Worm (Caenorhabditis elegans) whole organism, young adult: ENCODE data around the gene col-187.

ENCODE experiments used
- B0035.1 ChIP-seq: sonication (generic microtip); optimal IDR thresholded peaks from 2 replicates; lab custom pipeline; 2016; ENCODE audit warnings: missing genetic modification characterization, mild to moderate bottlenecking, missing compliant biosample characterization, missing genotype, missing genetic modification reagents
- F57C9.4 ChIP-seq: sonication (generic microtip); optimal IDR thresholded peaks from 2 replicates; lab custom pipeline; 2017; ENCODE audit warnings: mild to moderate bottlenecking, missing genetic modification characterization, missing compliant biosample characterization
- K12H6.12 ChIP-seq: fragments of 200-800 bp; sonication (Bioruptor generic); optimal IDR thresholded peaks from 2 replicates; lab custom pipeline; 2018; ENCODE audit warnings: mild to moderate bottlenecking, missing genetic modification characterization, missing compliant biosample characterization
- Y56A3A.18 ChIP-seq: fragments of 200-800 bp; sonication (Bioruptor generic); IDR thresholded peaks from 2 replicates; pipeline ENCODE4 v1.3.6; 2022; ENCODE audit warnings: missing genetic modification reagents, missing genetic modification characterization, missing compliant biosample characterization
- ama-1 ChIP-seq, 3 experiments: fragments of 150-350 bp in 1 of 3; sonication (generic microtip) in 2 of 3; optimal IDR thresholded peaks; 2 replicates each; lab custom pipeline; 2014 to 2018; ENCODE audit warnings: missing biosample characterization in 2 of 3, missing genetic modification characterization in 2 of 3, missing genetic modification reagents in 2 of 3
- aptf-2 ChIP-seq: fragments of 200-800 bp; sonication (Bioruptor generic); conservative IDR thresholded peaks from 2 replicates; pipeline ENCODE4 v1.3.6; 2022; ENCODE audit warnings: missing genetic modification reagents, missing genetic modification characterization, missing compliant biosample characterization
- atf-7 ChIP-seq: sonication (generic microtip); optimal IDR thresholded peaks from 2 replicates; lab custom pipeline; 2017; ENCODE audit warnings: mild to moderate bottlenecking, missing genetic modification characterization, missing compliant biosample characterization
- athp-1 ChIP-seq: sonication (generic microtip); optimal IDR thresholded peaks from 2 replicates; lab custom pipeline; 2017; ENCODE audit warnings: mild to moderate bottlenecking, missing genetic modification characterization, missing compliant biosample characterization
- ccch-3 ChIP-seq: fragments of 200-800 bp; sonication (Bioruptor generic); optimal IDR thresholded peaks from 2 replicates; lab custom pipeline; 2018; ENCODE audit warnings: mild to moderate bottlenecking, missing genetic modification characterization, missing compliant biosample characterization
- ceh-100 ChIP-seq: fragments of 200-800 bp; sonication (Bioruptor generic); IDR thresholded peaks from 2 replicates; pipeline ENCODE4 v1.3.6; 2022; ENCODE audit warnings: missing genetic modification reagents, missing genetic modification characterization, missing compliant biosample characterization
- ceh-27 ChIP-seq: fragments of 200-800 bp; sonication (Bioruptor generic); optimal IDR thresholded peaks from 2 replicates; lab custom pipeline; 2018; ENCODE audit warnings: mild to moderate bottlenecking, missing genetic modification characterization, moderate library complexity, missing compliant biosample characterization
- ceh-40 ChIP-seq: fragments of 200-800 bp; sonication (Bioruptor generic); IDR thresholded peaks from 2 replicates; pipeline ENCODE4 v1.3.6; 2022; ENCODE audit warnings: missing genetic modification characterization, missing compliant biosample characterization
- ceh-79 ChIP-seq: sonication (generic microtip); optimal IDR thresholded peaks from 2 replicates; lab custom pipeline; 2017; ENCODE audit warnings: mild to moderate bottlenecking, missing genetic modification characterization, missing compliant biosample characterization
- dox-1 ChIP-seq: fragments of 200-800 bp; sonication (Bioruptor generic); IDR thresholded peaks from 2 replicates; pipeline ENCODE4 v1.3.6; 2022; ENCODE audit warnings: missing genetic modification reagents, missing genetic modification characterization, missing compliant biosample characterization
- dpff-1 ChIP-seq: sonication (generic microtip); optimal IDR thresholded peaks from 2 replicates; lab custom pipeline; 2017; ENCODE audit warnings: mild to moderate bottlenecking, missing genetic modification characterization, missing compliant biosample characterization
- dpl-1 ChIP-seq: fragments of 150-350 bp; optimal IDR thresholded peaks from 2 replicates; lab custom pipeline; 2014; ENCODE audit warnings: missing biosample characterization, missing genetic modification reagents, missing genetic modification characterization
- egl-18 ChIP-seq: fragments of 200-800 bp; sonication (Bioruptor generic); IDR thresholded peaks from 2 replicates; pipeline ENCODE4 v1.3.6; 2022; ENCODE audit warnings: missing genetic modification reagents, missing genetic modification characterization, missing compliant biosample characterization
- ekl-4 ChIP-seq: fragments of 200-800 bp; sonication (Bioruptor generic); IDR thresholded peaks from 2 replicates; pipeline ENCODE4 v1.3.6; 2022; ENCODE audit warnings: missing genetic modification reagents, missing genetic modification characterization, missing compliant biosample characterization
- hlh-12 ChIP-seq: sonication (generic microtip); optimal IDR thresholded peaks from 2 replicates; lab custom pipeline; 2016; ENCODE audit warnings: missing genetic modification characterization, missing compliant biosample characterization
- hmg-1.2 ChIP-seq: fragments of 200-800 bp; sonication (Bioruptor generic); IDR thresholded peaks from 2 replicates; pipeline ENCODE4 v1.3.6; 2022; ENCODE audit warnings: missing genetic modification reagents, missing genetic modification characterization, missing compliant biosample characterization
- hmg-20 ChIP-seq: fragments of 200-800 bp; sonication (Bioruptor generic); IDR thresholded peaks from 2 replicates; pipeline ENCODE4 v1.3.6; 2022; ENCODE audit warnings: missing genetic modification reagents, missing genetic modification characterization, missing compliant biosample characterization
- lag-1 ChIP-seq: fragments of 200-800 bp; sonication (Bioruptor generic); IDR thresholded peaks from 2 replicates; pipeline ENCODE4 v1.3.6; 2022; ENCODE audit warnings: missing genetic modification reagents, missing genetic modification characterization, missing compliant biosample characterization
- lir-1 ChIP-seq: fragments of 200-800 bp; sonication (Bioruptor generic); conservative IDR thresholded peaks from 2 replicates; pipeline ENCODE4 v1.3.6; 2022; ENCODE audit warnings: missing genetic modification reagents, missing genetic modification characterization, missing compliant biosample characterization
- lsy-27 ChIP-seq: sonication (generic microtip); optimal IDR thresholded peaks from 2 replicates; lab custom pipeline; 2017; ENCODE audit warnings: missing genetic modification characterization, mild to moderate bottlenecking, missing compliant biosample characterization, antibody characterized with exemption, missing genotype, borderline replicate concordance; ENCODE audit not compliant: insufficient read depth
- madf-6 ChIP-seq: fragments of 200-800 bp; sonication (Bioruptor generic); IDR thresholded peaks from 2 replicates; pipeline ENCODE4 v1.3.6; 2022; ENCODE audit warnings: missing genetic modification reagents, missing genetic modification characterization, missing compliant biosample characterization
- nfya-1 ChIP-seq: sonication (generic microtip); optimal IDR thresholded peaks from 2 replicates; lab custom pipeline; 2017; ENCODE audit warnings: antibody characterized with exemption, missing compliant biosample characterization, missing genetic modification characterization, borderline replicate concordance; ENCODE audit not compliant: insufficient read depth
- nhr-179 ChIP-seq: sonication (generic microtip); optimal IDR thresholded peaks from 2 replicates; lab custom pipeline; 2016; ENCODE audit warnings: mild to moderate bottlenecking, missing genetic modification characterization, missing compliant biosample characterization
- nhr-80 ChIP-seq: sonication (generic microtip); optimal IDR thresholded peaks from 2 replicates; lab custom pipeline; 2016; ENCODE audit warnings: missing genetic modification characterization, missing compliant biosample characterization
- snpc-4 ChIP-seq, 5 experiments: fragments of 150-350 bp in 1 of 5; sonication (generic microtip) in 4 of 5; optimal IDR thresholded peaks; 2 replicates each; lab custom pipeline; 2014 to 2018; ENCODE audit warnings: missing genetic modification characterization in 5 of 5, missing biosample characterization in 3 of 5, antibody characterized with exemption in 2 of 5, mild to moderate bottlenecking in 2 of 5, missing compliant biosample characterization in 2 of 5, missing genotype in 2 of 5, moderate library complexity in 2 of 5, missing genetic modification reagents in 1 of 5
- sptf-2 ChIP-seq: fragments of 200-800 bp; sonication (Bioruptor generic); optimal IDR thresholded peaks from 2 replicates; lab custom pipeline; 2018; ENCODE audit warnings: mild to moderate bottlenecking, missing genetic modification characterization, missing compliant biosample characterization
- tbp1 ChIP-seq: fragments of 200-800 bp; sonication (Bioruptor generic); optimal IDR thresholded peaks from 2 replicates; lab custom pipeline; 2018; ENCODE audit warnings: mild to moderate bottlenecking, missing genetic modification characterization, missing compliant biosample characterization
- xnd-1 ChIP-seq: sonication (generic microtip); optimal IDR thresholded peaks from 2 replicates; lab custom pipeline; 2016; ENCODE audit warnings: missing genotype, missing genetic modification reagents, missing genetic modification characterization, missing compliant biosample characterization
- ztf-22 ChIP-seq: fragments of 200-800 bp; sonication (Bioruptor generic); optimal IDR thresholded peaks from 2 replicates; lab custom pipeline; 2018; ENCODE audit warnings: mild to moderate bottlenecking, missing genetic modification characterization, moderate library complexity, missing compliant biosample characterization
- ztf-28 ChIP-seq: fragments of 200-800 bp; sonication (Bioruptor generic); IDR thresholded peaks from 2 replicates; pipeline ENCODE4 v1.3.6; 2022; ENCODE audit warnings: missing genetic modification reagents, missing genetic modification characterization, missing compliant biosample characterization
- ztf-6 ChIP-seq: fragments of 200-800 bp; sonication (Bioruptor generic); IDR thresholded peaks from 2 replicates; pipeline ENCODE4 v1.3.6; 2022; ENCODE audit warnings: missing genetic modification reagents, missing genetic modification characterization, missing compliant biosample characterization

col-187 gene

DNA sequence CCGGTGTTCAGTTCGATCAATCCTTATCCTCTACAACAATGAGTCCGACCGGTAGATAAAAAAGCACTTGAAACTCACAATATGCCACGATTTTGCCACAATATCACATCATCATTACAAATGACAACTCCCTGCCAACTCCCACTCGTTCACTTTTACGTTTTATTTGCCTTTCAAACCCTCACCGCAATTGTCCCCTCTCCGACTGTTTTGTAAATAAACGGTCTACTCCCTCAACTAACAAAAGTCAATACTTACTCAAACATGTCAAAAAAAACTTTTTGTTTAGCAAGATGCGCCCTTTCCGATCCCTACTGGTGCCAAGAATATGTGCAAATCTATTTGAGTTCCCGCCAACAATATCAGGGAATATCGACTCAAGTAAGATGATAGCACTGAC is 12.4 kb downstream of the col-187 start, which contains the start of gene C30F2.2:
C30F2.2 (minus strand) TSS at position 122 of the 400 bp plus-strand sequence.
- TF ChIP-seq hlh-12 (tag; lab: Kevin White, UChicago) (no peak), ztf-6 (GFP tag; lab: Robert Waterston, UW) (no peak), dpl-1 (GFP tag; lab: Kevin White, UChicago) (no peak), K12H6.12 (tag; lab: Kevin White, UChicago) (no peak), xnd-1 (tag; lab: Kevin White, UChicago) (no peak), madf-6 (GFP tag; lab: Robert Waterston, UW) (no peak), dox-1 (GFP tag; lab: Robert Waterston, UW) (no peak), aptf-2 (GFP tag; lab: Robert Waterston, UW) (no peak), ceh-79 (tag; lab: Kevin White, UChicago) (no peak), lir-1 (GFP tag; lab: Robert Waterston, UW) (no peak), egl-18 (GFP tag; lab: Robert Waterston, UW) (no peak), ekl-4 (GFP tag; lab: Robert Waterston, UW) (no peak), athp-1 (tag; lab: Kevin White, UChicago) (no peak)

DNA sequence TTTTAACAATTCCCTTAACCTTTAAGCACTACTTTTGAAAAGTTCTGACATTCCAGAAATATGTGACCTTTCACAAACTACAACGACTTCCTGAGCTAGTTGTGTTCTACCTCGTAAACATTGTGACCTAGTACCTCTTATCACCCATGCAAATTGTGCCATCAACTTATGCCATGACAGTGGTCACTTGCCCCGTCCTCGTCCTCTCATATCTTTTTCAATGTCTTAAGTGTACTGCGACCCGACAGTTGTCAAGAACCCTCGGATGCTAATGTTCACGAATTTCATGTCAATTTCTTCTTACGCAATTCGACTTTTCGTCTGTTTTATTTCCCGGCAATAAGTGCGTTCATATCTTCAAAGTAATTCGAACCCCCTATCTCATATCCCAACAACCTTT is 15.1 kb downstream of the col-187 start:
- TF ChIP-seq nhr-80 (tag; lab: Kevin White, UChicago): peak; percentile 13
- no peak for TF ChIP-seq F57C9.4

DNA sequence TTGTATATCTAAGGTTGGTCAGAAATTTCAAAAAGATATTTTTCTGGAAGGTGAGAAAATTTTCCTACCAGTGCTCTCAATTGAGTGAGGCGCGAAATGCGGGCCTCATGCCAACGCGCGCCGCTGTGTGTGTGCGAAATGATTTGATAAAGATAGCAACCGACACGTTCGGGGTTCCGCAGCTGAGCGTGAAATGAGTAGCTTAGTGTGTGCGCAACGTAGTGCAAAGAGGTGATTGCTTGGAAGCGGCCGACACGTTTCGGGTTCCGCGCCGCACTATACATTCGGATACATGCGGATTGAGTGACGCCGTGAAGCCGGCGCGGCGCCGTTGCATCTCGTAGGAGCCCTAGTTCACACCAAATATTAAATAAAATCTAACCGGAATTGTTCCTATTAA is 18.5 kb downstream of the col-187 start:
- 0 out of 2 replicates have a peak, but pooled peaks have one; percentile 33 for TF ChIP-seq Y56A3A.18 (GFP tag; lab: Robert Waterston, UW)
- TF ChIP-seq ceh-27 (GFP tag; lab: Kevin White, UChicago): no peak
- TF ChIP-seq hmg-1.2 (GFP tag; lab: Robert Waterston, UW): peak; percentile 26; the same call in 1 of the 2 replicates
- no peak for TF ChIP-seq nhr-179
- no peak for TF ChIP-seq ztf-28 (GFP tag; lab: Robert Waterston, UW)
- TF ChIP-seq ama-1 (optimal IDR thresholded peaks at IDR 0.05; lab: Kevin White, UChicago): no peak
- TF ChIP-seq ama-1 (GFP tag; optimal IDR thresholded peaks at IDR 0.05; lab: Kevin White, UChicago): no peak
- TF ChIP-seq nfya-1 (tag; lab: Kevin White, UChicago): no peak
- TF ChIP-seq dpff-1: no peak
- TF ChIP-seq hmg-20: no peak
- no peak for TF ChIP-seq ztf-6 (GFP tag; lab: Robert Waterston, UW)
- TF ChIP-seq snpc-4 (GFP tag; optimal IDR thresholded peaks at IDR 0.05; lab: Kevin White, UChicago): no peak
- TF ChIP-seq snpc-4 (tag; optimal IDR thresholded peaks at IDR 0.05; lab: Kevin White, UChicago): peak in 3 of 4 experiments; percentile 46 to 91 (median 89)
- TF ChIP-seq, all 124 proteins: peak for 3

DNA sequence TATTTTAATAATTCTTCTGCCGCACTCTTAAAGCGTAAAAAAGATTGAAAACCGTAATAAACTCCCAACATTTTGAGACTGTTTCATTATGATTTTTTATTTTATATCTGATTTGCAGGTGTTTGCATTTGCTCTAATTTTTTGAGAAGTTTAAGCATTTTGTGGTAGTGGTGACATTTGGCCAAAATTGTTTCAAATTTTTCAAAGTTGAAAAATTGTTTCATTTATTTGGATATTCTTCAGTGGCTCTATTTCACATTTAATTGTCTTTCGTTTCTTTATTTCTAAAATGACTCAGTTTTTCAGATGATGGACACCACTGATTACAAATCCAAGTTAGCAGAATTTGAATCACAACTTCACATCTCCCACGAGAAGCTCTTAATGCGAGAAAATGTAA is 21.7 kb downstream of the col-187 start, which contains the start of gene C30F2.5:
C30F2.5 (plus strand) TSS at position 301 of the 400 bp plus-strand sequence.
- TF ChIP-seq aptf-2 (GFP tag; lab: Robert Waterston, UW) (no peak), tbp1 (no peak), lsy-27 (no peak), ztf-22 (GFP tag; lab: Kevin White, UChicago) (no peak), sptf-2 (GFP tag; lab: Kevin White, UChicago) (no peak), lir-1 (GFP tag; lab: Robert Waterston, UW) (no peak), hmg-20 (no peak), ceh-100 (GFP tag; lab: Robert Waterston, UW) (no peak), atf-7 (tag; lab: Kevin White, UChicago) (no peak), ceh-27 (GFP tag; lab: Kevin White, UChicago) (no peak), ceh-40 (no peak), ccch-3 (GFP tag; lab: Kevin White, UChicago) (no peak), lag-1 (GFP tag; lab: Robert Waterston, UW) (no peak), B0035.1 (no peak)
